Fruit fly (Drosophila melanogaster): ENCODE data around the gene CG43736.

Gene CG43736

DNA sequence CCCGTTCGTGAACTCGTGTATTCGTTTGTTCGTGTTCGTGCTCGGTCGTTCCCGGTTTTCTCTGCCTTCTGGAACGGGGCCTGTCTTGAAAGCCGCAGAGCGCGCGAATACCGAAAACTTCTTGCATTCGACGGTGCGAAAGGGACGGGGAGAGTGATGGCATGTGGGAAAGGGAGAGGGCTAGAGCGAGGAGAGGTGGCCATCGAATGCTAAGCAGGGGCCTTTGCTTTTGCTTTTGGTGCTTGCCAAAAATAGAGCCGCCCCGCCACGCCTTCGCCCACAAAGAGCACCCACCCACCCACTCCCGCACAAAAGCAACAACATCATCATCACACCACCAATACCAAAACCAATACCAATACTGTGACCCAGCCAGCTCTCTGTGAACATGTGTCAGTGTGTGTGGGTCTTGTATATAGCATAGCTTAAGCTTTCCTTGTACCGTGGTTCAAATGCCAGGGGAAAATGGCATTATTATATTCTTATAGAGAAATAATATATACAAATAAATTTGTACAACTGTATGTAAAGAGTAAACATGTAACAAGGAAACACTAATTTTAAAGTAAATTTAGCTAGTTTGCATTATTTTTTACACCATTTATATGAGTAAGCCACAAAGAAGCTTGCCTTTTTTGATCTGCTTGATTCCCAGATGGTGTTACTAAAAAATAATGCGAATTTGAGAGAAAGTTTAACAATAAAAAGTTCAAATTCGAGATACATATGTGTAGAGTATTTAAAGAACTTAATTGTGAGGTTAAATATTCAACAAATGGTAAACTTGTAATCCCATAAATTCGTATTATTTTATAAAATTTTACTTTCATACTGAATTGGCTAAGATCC, 3.7 kb downstream of the CG43736 start, which contains the start of gene CG14434 (continued):
- 0 out of 2 replicates have a peak, but pooled peaks have one; percentile 6 for TF ChIP-seq CG14014 (GFP tag; IDR thresholded peaks at IDR 0.05)
- peak; percentile 26 for TF ChIP-seq Antp (GFP tag; optimal IDR thresholded peaks at IDR 0.05)
- peak; percentile 17 for TF ChIP-seq Mes4 (GFP tag; optimal IDR thresholded peaks at IDR 0.05)
- peak; percentile 68 for TF ChIP-seq Atf-2 (GFP tag; optimal IDR thresholded peaks at IDR 0.05)
- no peak for TF ChIP-seq pnt (GFP tag; optimal IDR thresholded peaks at IDR 0.05)
- peak; percentile 12 for TF ChIP-seq CG1603 (tag; optimal IDR thresholded peaks at IDR 0.05)
- TF ChIP-seq stwl (tag; optimal IDR thresholded peaks at IDR 0.05), result no peak
- TF ChIP-seq NfI (GFP tag; optimal IDR thresholded peaks at IDR 0.05), result peak; percentile 68
- no peak for TF ChIP-seq fd64A (GFP tag; optimal IDR thresholded peaks at IDR 0.05)
- TF ChIP-seq gt (GFP tag; IDR thresholded peaks at IDR 0.05), result no peak
- no peak for TF ChIP-seq prd (optimal IDR thresholded peaks at IDR 0.05)
- peak; percentile 64; the same call in 2 of the 3 replicates for TF ChIP-seq prd (GFP tag; IDR thresholded peaks at IDR 0.05)
- peak; percentile 69 for TF ChIP-seq wor (GFP tag; IDR thresholded peaks at IDR 0.05)
- no peak for TF ChIP-seq ham (GFP tag; IDR thresholded peaks at IDR 0.05)
- TF ChIP-seq Bteb2 (GFP tag; optimal IDR thresholded peaks at IDR 0.05), result peak; percentile 45
- peak; percentile 78 for TF ChIP-seq BtbVII (GFP tag; optimal IDR thresholded peaks at IDR 0.05)
- no peak; the same call in 2 of the 3 replicates for TF ChIP-seq CG11456 (GFP tag; IDR thresholded peaks at IDR 0.05)
- no peak for TF ChIP-seq luna (GFP tag; optimal IDR thresholded peaks at IDR 0.05)
- TF ChIP-seq sqz (GFP tag; optimal IDR thresholded peaks at IDR 0.05), result no peak
- TF ChIP-seq ac (GFP tag; optimal IDR thresholded peaks at IDR 0.05), result no peak
- TF ChIP-seq lmd (GFP tag; IDR thresholded peaks at IDR 0.05), result peak; percentile 60
- TF ChIP-seq CG8388 (GFP tag; optimal IDR thresholded peaks at IDR 0.05), result peak; percentile 81
- no peak for TF ChIP-seq Lim3 (GFP tag; IDR thresholded peaks at IDR 0.05)
- peak; percentile 50 for TF ChIP-seq trh (GFP tag; optimal IDR thresholded peaks at IDR 0.05)
- TF ChIP-seq Elba2 (GFP tag; optimal IDR thresholded peaks at IDR 0.05), result no peak
- TF ChIP-seq schlank (tag; optimal IDR thresholded peaks at IDR 0.05), result no peak
- peak; percentile 98 for TF ChIP-seq CG17361 (GFP tag; IDR thresholded peaks at IDR 0.05)
- TF ChIP-seq CG13424 (tag; optimal IDR thresholded peaks at IDR 0.05), result peak; percentile 84
- TF ChIP-seq sd (tag; optimal IDR thresholded peaks at IDR 0.05), result peak; percentile 46
- peak; percentile 71 for TF ChIP-seq CG3407 (GFP tag; optimal IDR thresholded peaks at IDR 0.05)
- TF ChIP-seq Deaf1 (tag; optimal IDR thresholded peaks at IDR 0.05), result peak; percentile 96
- TF ChIP-seq kah (GFP tag; optimal IDR thresholded peaks at IDR 0.05), result peak; percentile 34
- peak; percentile 53 for TF ChIP-seq Fer3 (tag; optimal IDR thresholded peaks at IDR 0.05)
- no peak for TF ChIP-seq CG7271 (tag; optimal IDR thresholded peaks at IDR 0.05)
- TF ChIP-seq chif (GFP tag; optimal IDR thresholded peaks at IDR 0.05), result peak; percentile 19 to 75
- TF ChIP-seq Dbx (GFP tag; IDR thresholded peaks at IDR 0.05), result peak; percentile 22; the same call in 1 of the 3 replicates
- TF ChIP-seq eve (GFP tag; optimal IDR thresholded peaks at IDR 0.05), result peak in 1 of 2 experiments; percentile 94
- peak; percentile 77 for TF ChIP-seq CG30431 (GFP tag; optimal IDR thresholded peaks at IDR 0.05)
- TF ChIP-seq Mrtf (GFP tag; IDR thresholded peaks at IDR 0.05), result no peak
- no peak for TF ChIP-seq pb (GFP tag; optimal IDR thresholded peaks at IDR 0.05)
- TF ChIP-seq D19A (tag; optimal IDR thresholded peaks at IDR 0.05), result peak; percentile 75
- no peak for TF ChIP-seq h (optimal IDR thresholded peaks at IDR 0.05)
- TF ChIP-seq Hmr (GFP tag; optimal IDR thresholded peaks at IDR 0.05), result peak; percentile 73
- no peak for TF ChIP-seq CG10565 (GFP tag; optimal IDR thresholded peaks at IDR 0.05)
- no peak; the same call in 2 of the 3 replicates for TF ChIP-seq croc (GFP tag; conservative IDR thresholded peaks at IDR 0.05)
- no peak for TF ChIP-seq wdn (GFP tag; IDR thresholded peaks at IDR 0.05)
- no peak for TF ChIP-seq cas (GFP tag; IDR thresholded peaks at IDR 0.05)
- TF ChIP-seq CG31365 (tag; optimal IDR thresholded peaks at IDR 0.05), result no peak
- TF ChIP-seq Gug (GFP tag; IDR thresholded peaks at IDR 0.05), result peak; percentile 49; the same call in 3 of the 4 replicates
- TF ChIP-seq CG31388 (GFP tag; optimal IDR thresholded peaks at IDR 0.05), result no peak

Data from whole organism, embryonic.